Fruit fly (Drosophila melanogaster) whole organism, embryonic: ENCODE data around the gene Cpr97Ea.

Experiments
- Ada2b ChIP-seq: fragments of 200-800 bp; sonication (Bioruptor generic); IDR thresholded peaks from 2 replicates; pipeline ENCODE4 v1.3.6; 2022; ENCODE audit warnings: missing biosample characterization, missing genetic modification characterization
- Bgb ChIP-seq: fragments of 200-800 bp; sonication (Bioruptor generic); IDR thresholded peaks from 2 replicates; pipeline ENCODE4 v1.3.6; 2022; ENCODE audit warnings: missing biosample characterization, missing genetic modification characterization; ENCODE audit not compliant: partially characterized antibody
- CG10654 ChIP-seq: fragments of 200-800 bp; sonication (Bioruptor generic); optimal IDR thresholded peaks from 2 replicates; lab custom pipeline; 2016; ENCODE audit warnings: missing biosample characterization, missing genetic modification characterization
- CG10979 ChIP-seq: fragments of 200-800 bp; sonication (Bioruptor generic); optimal IDR thresholded peaks from 2 replicates; lab custom pipeline; 2018; ENCODE audit warnings: missing biosample characterization, mild to moderate bottlenecking, missing genetic modification characterization, moderate library complexity
- CG11456 ChIP-seq: fragments of 200-800 bp; sonication (Bioruptor generic); IDR thresholded peaks from 3 replicates; pipeline ENCODE4 v1.3.6; 2022; ENCODE audit warnings: missing biosample characterization, missing genetic modification characterization
- CG13894 ChIP-seq: fragments of 200-800 bp; sonication (Bioruptor generic); optimal IDR thresholded peaks from 3 replicates; lab custom pipeline; 2018; ENCODE audit warnings: missing biosample characterization, mild to moderate bottlenecking, missing genetic modification characterization, moderate library complexity
- CG15479 ChIP-seq: fragments of 200-800 bp; sonication (Bioruptor generic); optimal IDR thresholded peaks from 3 replicates; lab custom pipeline; 2019; ENCODE audit warnings: missing biosample characterization, mild to moderate bottlenecking, missing genetic modification characterization, moderate library complexity
- CG15696 ChIP-seq: fragments of 200-800 bp; sonication (Bioruptor generic); optimal IDR thresholded peaks from 2 replicates; lab custom pipeline; 2019; ENCODE audit warnings: missing biosample characterization, mild to moderate bottlenecking, missing genetic modification characterization, moderate library complexity
- CG1647 ChIP-seq: fragments of 200-800 bp; sonication (Bioruptor generic); optimal IDR thresholded peaks from 3 replicates; lab custom pipeline; 2016; ENCODE audit warnings: missing biosample characterization, missing genetic modification characterization
- CG17912 ChIP-seq: fragments of 200-800 bp; sonication (Bioruptor generic); optimal IDR thresholded peaks from 2 replicates; lab custom pipeline; 2018; ENCODE audit warnings: missing biosample characterization, mild to moderate bottlenecking, missing genetic modification characterization
- CG1792 ChIP-seq: fragments of 200-800 bp; sonication (Bioruptor generic); optimal IDR thresholded peaks from 2 replicates; lab custom pipeline; 2016; ENCODE audit warnings: missing biosample characterization, missing genetic modification characterization
- CG30403 ChIP-seq: fragments of 200-800 bp; sonication (Bioruptor generic); optimal IDR thresholded peaks from 3 replicates; lab custom pipeline; 2016; ENCODE audit warnings: missing biosample characterization, missing genetic modification characterization
- CG31224 ChIP-seq: fragments of 200-800 bp; sonication (Bioruptor generic); IDR thresholded peaks from 2 replicates; pipeline ENCODE4 v1.3.6; 2022; ENCODE audit warnings: missing biosample characterization, missing genetic modification characterization
- CG6854 ChIP-seq: fragments of 200-800 bp; sonication (Bioruptor generic); optimal IDR thresholded peaks from 3 replicates; lab custom pipeline; 2017; ENCODE audit warnings: missing biosample characterization, mild to moderate bottlenecking, missing genetic modification characterization
- CoRest ChIP-seq: fragments of 200-800 bp; sonication (Bioruptor generic); optimal IDR thresholded peaks from 3 replicates; lab custom pipeline; 2018; ENCODE audit warnings: missing biosample characterization, mild to moderate bottlenecking, missing genetic modification characterization, moderate library complexity
- D ChIP-seq, 2 experiments: fragments of 200-800 bp in 1 of 2; fragments of >200 bp in 1 of 2; sonication (Bioruptor generic) in 1 of 2; optimal IDR thresholded peaks; 2 replicates in 1 of 2; 3 replicates in 1 of 2; lab custom pipeline; 2017; ENCODE audit warnings: mild to moderate bottlenecking in 1 of 2, missing biosample characterization in 1 of 2, missing genetic modification characterization in 1 of 2, missing genetic modification reagents in 1 of 2
- D19A ChIP-seq: fragments of 200-800 bp; optimal IDR thresholded peaks from 3 replicates; lab custom pipeline; 2019; ENCODE audit warnings: missing biosample characterization, mild to moderate bottlenecking, missing genetic modification characterization, moderate library complexity
- Dref ChIP-seq: fragments of 200-800 bp; sonication (Bioruptor generic); IDR thresholded peaks from 2 replicates; pipeline ENCODE4 v1.3.6; 2022; ENCODE audit warnings: missing biosample characterization, missing genetic modification characterization
- Ets97D ChIP-seq: fragments of 200-800 bp; sonication (Bioruptor generic); optimal IDR thresholded peaks from 3 replicates; lab custom pipeline; 2016; ENCODE audit warnings: missing biosample characterization, missing genetic modification characterization
- Hand ChIP-seq: fragments of 200-800 bp; sonication (Bioruptor generic); optimal IDR thresholded peaks from 2 replicates; lab custom pipeline; 2017; ENCODE audit warnings: mild to moderate bottlenecking, missing biosample characterization, missing genetic modification reagents, missing genetic modification characterization
- MESR4 ChIP-seq: fragments of 200-800 bp; sonication (Bioruptor generic); optimal IDR thresholded peaks from 2 replicates; lab custom pipeline; 2018; ENCODE audit warnings: missing biosample characterization, mild to moderate bottlenecking, missing genetic modification characterization, moderate library complexity
- Meics ChIP-seq: fragments of 200-800 bp; sonication (Bioruptor generic); optimal IDR thresholded peaks from 2 replicates; lab custom pipeline; 2017; ENCODE audit warnings: missing biosample characterization, mild to moderate bottlenecking, missing genetic modification characterization
- Nf-YB ChIP-seq: fragments of 200-800 bp; sonication (Bioruptor generic); optimal IDR thresholded peaks from 3 replicates; lab custom pipeline; 2019; ENCODE audit warnings: missing biosample characterization, mild to moderate bottlenecking, missing genetic modification characterization, moderate library complexity
- PHDP ChIP-seq: fragments of 200-800 bp; sonication (Bioruptor generic); optimal IDR thresholded peaks from 3 replicates; lab custom pipeline; 2018; ENCODE audit warnings: missing biosample characterization, mild to moderate bottlenecking, missing genetic modification characterization, moderate library complexity
- Poxn ChIP-seq: fragments of 200-800 bp; sonication (Bioruptor generic); IDR thresholded peaks from 2 replicates; pipeline ENCODE4 v1.3.6; 2022; ENCODE audit warnings: missing biosample characterization, missing genetic modification characterization
- Sry-δ ChIP-seq: fragments of 200-800 bp; sonication (Bioruptor generic); optimal IDR thresholded peaks from 2 replicates; lab custom pipeline; 2016; ENCODE audit warnings: missing biosample characterization, missing genetic modification characterization
- YL-1 ChIP-seq: fragments of 200-800 bp; sonication (Bioruptor generic); optimal IDR thresholded peaks from 3 replicates; lab custom pipeline; 2017; ENCODE audit warnings: missing biosample characterization, mild to moderate bottlenecking, missing genetic modification characterization
- ase ChIP-seq: fragments of 200-800 bp; sonication (Bioruptor generic); IDR thresholded peaks from 3 replicates; pipeline ENCODE4 v1.3.6; 2022; ENCODE audit warnings: missing biosample characterization, missing genetic modification characterization
- bigmax ChIP-seq: fragments of 200-800 bp; sonication (Bioruptor generic); optimal IDR thresholded peaks from 2 replicates; lab custom pipeline; 2018; ENCODE audit warnings: missing biosample characterization, mild to moderate bottlenecking, missing genetic modification characterization
- chif ChIP-seq, 2 experiments: fragments of 200-800 bp; sonication (Bioruptor generic); optimal IDR thresholded peaks; 3 replicates each; lab custom pipeline; 2016; ENCODE audit warnings: missing biosample characterization in 2 of 2, missing genetic modification characterization in 2 of 2
- ci ChIP-seq: fragments of 200-800 bp; sonication (Bioruptor generic); IDR thresholded peaks from 3 replicates; pipeline ENCODE4 v1.3.6; 2022; ENCODE audit warnings: missing biosample characterization, missing genetic modification characterization
- crp ChIP-seq, 2 experiments: fragments of 200-800 bp; sonication (Bioruptor generic); optimal IDR thresholded peaks; 2 replicates in 1 of 2; 3 replicates in 1 of 2; lab custom pipeline; 2017; ENCODE audit warnings: missing biosample characterization in 2 of 2, missing genetic modification characterization in 2 of 2, mild to moderate bottlenecking in 1 of 2, moderate library complexity in 1 of 2
- ewg ChIP-seq: fragments of 200-800 bp; sonication (Bioruptor generic); optimal IDR thresholded peaks from 3 replicates; lab custom pipeline; 2017; ENCODE audit warnings: mild to moderate bottlenecking, missing biosample characterization, missing genetic modification reagents, missing genetic modification characterization
- ham ChIP-seq: fragments of 200-800 bp; sonication (Bioruptor generic); IDR thresholded peaks from 2 replicates; pipeline ENCODE4 v1.3.6; 2022; ENCODE audit warnings: missing biosample characterization, missing genetic modification characterization
- ind ChIP-seq: fragments of 200-800 bp; sonication (Bioruptor generic); optimal IDR thresholded peaks from 3 replicates; lab custom pipeline; 2016; ENCODE audit warnings: missing biosample characterization, missing genetic modification characterization
- kah ChIP-seq: fragments of 200-800 bp; sonication (Bioruptor generic); optimal IDR thresholded peaks from 2 replicates; lab custom pipeline; 2018; ENCODE audit warnings: missing biosample characterization, mild to moderate bottlenecking, missing genetic modification characterization
- klu ChIP-seq: fragments of 200-800 bp; sonication (Bioruptor generic); IDR thresholded peaks from 2 replicates; pipeline ENCODE4 v1.3.6; 2022; ENCODE audit warnings: missing biosample characterization, missing genetic modification characterization
- mirr ChIP-seq: fragments of 200-800 bp; sonication (Bioruptor generic); optimal IDR thresholded peaks from 3 replicates; lab custom pipeline; 2018; ENCODE audit warnings: missing biosample characterization, mild to moderate bottlenecking, missing genetic modification characterization
- pan ChIP-seq, 4 experiments: fragments of >200 bp in 3 of 4; fragments of 200-800 bp in 1 of 4; sonication (Bioruptor generic) in 1 of 4; optimal IDR thresholded peaks in 3 of 4; IDR thresholded peaks in 1 of 4; 2 replicates each; pipeline versions ENCODE4 v1.3.6 to Lab custom; 2017 to 2022; ENCODE audit warnings: missing biosample characterization in 2 of 4, missing genetic modification characterization in 2 of 4, mixed read lengths in 1 of 4
- salm ChIP-seq: fragments of 200-800 bp; sonication (Bioruptor generic); optimal IDR thresholded peaks from 2 replicates; lab custom pipeline; 2018; ENCODE audit warnings: missing biosample characterization, mild to moderate bottlenecking, missing genetic modification characterization
- scrt ChIP-seq: fragments of 200-800 bp; sonication (Bioruptor generic); optimal IDR thresholded peaks from 2 replicates; lab custom pipeline; 2018; ENCODE audit warnings: missing biosample characterization, mild to moderate bottlenecking, missing genetic modification characterization, moderate library complexity
- so ChIP-seq: fragments of 200-800 bp; sonication (Bioruptor generic); IDR thresholded peaks from 3 replicates; pipeline ENCODE4 v1.3.6; 2022; ENCODE audit warnings: missing biosample characterization, missing genetic modification characterization
- tna ChIP-seq: fragments of 200-800 bp; sonication (Bioruptor generic); IDR thresholded peaks from 2 replicates; pipeline ENCODE4 v1.3.6; 2022; ENCODE audit warnings: missing biosample characterization, missing genetic modification characterization; ENCODE audit not compliant: partially characterized antibody
- tx ChIP-seq: fragments of 200-800 bp; sonication (Bioruptor generic); optimal IDR thresholded peaks from 2 replicates; lab custom pipeline; 2016; ENCODE audit warnings: missing biosample characterization, missing genetic modification characterization
- usp ChIP-seq: fragments of >200 bp; optimal IDR thresholded peaks from 2 replicates; lab custom pipeline; 2017; ENCODE audit warnings: missing biosample characterization, missing genetic modification characterization
- yki ChIP-seq: fragments of >200 bp; optimal IDR thresholded peaks from 3 replicates; lab custom pipeline; 2018
- z ChIP-seq: fragments of 200-800 bp; sonication (Bioruptor generic); IDR thresholded peaks from 3 replicates; pipeline ENCODE4 v1.3.6; 2022; ENCODE audit warnings: missing biosample characterization, missing genetic modification characterization

Cpr97Ea gene

dm6 chr3R:27135692-27136641, 48.4 kb upstream of the Cpr97Ea start (continued):
- no peak for TF ChIP-seq klu (GFP tag; lab: Robert Waterston, UW)
- TF ChIP-seq D19A (tag; lab: Kevin White, UChicago): peak; percentile 69
- peak; percentile 22 for TF ChIP-seq Sry-δ (GFP tag; lab: Kevin White, UChicago)
- peak; percentile 85 for TF ChIP-seq ci
- TF ChIP-seq CG15696: peak; percentile 94
- peak; percentile 24 for TF ChIP-seq scrt (GFP tag; lab: Kevin White, UChicago)
- TF ChIP-seq Ada2b (GFP tag; lab: Robert Waterston, UW): peak; percentile 45; the same call in 1 of the 2 replicates
- no peak for TF ChIP-seq CG30403
- TF ChIP-seq CG31224 (GFP tag; lab: Robert Waterston, UW): no peak
- no peak for TF ChIP-seq tx (GFP tag; lab: Kevin White, UChicago)
- TF ChIP-seq CG15479 (GFP tag; lab: Kevin White, UChicago): peak; percentile 60
- no peak for TF ChIP-seq Bgb (GFP tag; lab: Robert Waterston, UW)
- TF ChIP-seq usp (GFP tag; lab: Kevin White, UChicago): no peak
- peak; percentile 24 for TF ChIP-seq Meics
- TF ChIP-seq CG1647 (GFP tag; lab: Kevin White, UChicago): peak; percentile 33
- TF ChIP-seq CoRest: peak; percentile 57
- TF ChIP-seq Nf-YB: peak; percentile 51
- no peak for TF ChIP-seq tna
- peak; percentile 1 for TF ChIP-seq MESR4 (GFP tag; lab: Kevin White, UChicago)
- TF ChIP-seq z (GFP tag; lab: Robert Waterston, UW): no peak
- no peak for TF ChIP-seq ind (GFP tag; lab: Kevin White, UChicago)
- no peak for TF ChIP-seq Hand (GFP tag; lab: Kevin White, UChicago)
- no peak for TF ChIP-seq Ets97D (GFP tag; lab: Kevin White, UChicago)
- 0 out of 3 replicates have a peak, but pooled peaks have one; percentile 12 for TF ChIP-seq CG11456 (GFP tag; lab: Robert Waterston, UW)
- TF ChIP-seq pan (optimal IDR thresholded peaks at IDR 0.05; lab: Kevin White, UChicago): no peak
- TF ChIP-seq pan (GFP tag; optimal IDR thresholded peaks at IDR 0.05 in 1 of 2, IDR thresholded peaks at IDR 0.05 in 1 of 2): peak in 1 of 2 experiments; percentile 58
- peak; percentile 32 for TF ChIP-seq kah (GFP tag; lab: Kevin White, UChicago)
- TF ChIP-seq Dref: no peak
- TF ChIP-seq ase (GFP tag; lab: Robert Waterston, UW): no peak
- TF ChIP-seq ewg (GFP tag; lab: Kevin White, UChicago): peak; percentile 35
- TF ChIP-seq so (GFP tag; lab: Robert Waterston, UW): peak; percentile 66; the same call in 2 of the 3 replicates
- no peak for TF ChIP-seq CG13894
- TF ChIP-seq mirr: peak; percentile 4
- TF ChIP-seq D (optimal IDR thresholded peaks at IDR 0.05; lab: Kevin White, UChicago): no peak
- TF ChIP-seq D (GFP tag; optimal IDR thresholded peaks at IDR 0.05; lab: Kevin White, UChicago): peak; percentile 80
- TF ChIP-seq CG6854 (GFP tag; lab: Kevin White, UChicago): no peak
- peak; percentile 41 to 74 for TF ChIP-seq chif (GFP tag; optimal IDR thresholded peaks at IDR 0.05; lab: Kevin White, UChicago)
- TF ChIP-seq ham (GFP tag; lab: Robert Waterston, UW): no peak
- peak; percentile 74 for TF ChIP-seq CG1792
- no peak for TF ChIP-seq CG17912 (GFP tag; lab: Kevin White, UChicago)
- peak; percentile 65 for TF ChIP-seq salm (tag; lab: Kevin White, UChicago)
- no peak for TF ChIP-seq yki (lab: Kevin White, UChicago)
- TF ChIP-seq PHDP (tag; lab: Kevin White, UChicago): peak; percentile 66
- TF ChIP-seq Poxn (GFP tag; lab: Robert Waterston, UW): no peak
- TF ChIP-seq crp (GFP tag; optimal IDR thresholded peaks at IDR 0.05; lab: Kevin White, UChicago): peak in 1 of 2 experiments; percentile 9
- peak; percentile 5 for TF ChIP-seq bigmax (GFP tag; lab: Kevin White, UChicago)
- TF ChIP-seq YL-1 (GFP tag; lab: Kevin White, UChicago): peak; percentile 62
- TF ChIP-seq CG10654 (GFP tag; lab: Kevin White, UChicago): peak; percentile 57
- peak; percentile 40 for TF ChIP-seq CG10979 (tag; lab: Kevin White, UChicago)
